Worm (Caenorhabditis elegans): ENCODE measurements around the gene cdkl-1.

The cdkl-1 gene

ce11 chrV:11076403-11076802 is 22.3 kb upstream of the cdkl-1 start:
- TF ChIP-seq lin-54 (GFP tag; optimal IDR thresholded peaks at IDR 0.05), result peak; percentile 77
- peak; percentile 66 for TF ChIP-seq tbp1 (GFP tag; optimal IDR thresholded peaks at IDR 0.05)
- no peak for TF ChIP-seq pha-4 (tag; optimal IDR thresholded peaks at IDR 0.05)
- TF ChIP-seq bed-2 (GFP tag; IDR thresholded peaks at IDR 0.05), result 0 out of 2 replicates have a peak, but pooled peaks have one; percentile 48
- TF ChIP-seq F39B2.1 (GFP tag; IDR thresholded peaks at IDR 0.05), result peak; percentile 87
- peak; percentile 38 for TF ChIP-seq snpc-1.3 (tag; optimal IDR thresholded peaks at IDR 0.05; ENCODE audit: insufficient read depth)
- peak; percentile 12 for TF ChIP-seq somi-1 (GFP tag; optimal IDR thresholded peaks at IDR 0.05)
- TF ChIP-seq let-526 (GFP tag; IDR thresholded peaks at IDR 0.05), result 0 out of 2 replicates have a peak, but pooled peaks have one; percentile 7
- TF ChIP-seq madf-8 (GFP tag; conservative IDR thresholded peaks at IDR 0.05), result peak; percentile 9; the same call in 1 of the 2 replicates
- 0 out of 2 replicates have a peak, but pooled peaks have one; percentile 62 for TF ChIP-seq Y79H2A.3 (GFP tag; conservative IDR thresholded peaks at IDR 0.05)
- TF ChIP-seq ceh-79 (tag; optimal IDR thresholded peaks at IDR 0.05), result no peak
- TF ChIP-seq hmg-1.2 (GFP tag; IDR thresholded peaks at IDR 0.05), result peak; percentile 34; the same call in 1 of the 2 replicates
- TF ChIP-seq efl-1 (GFP tag; optimal IDR thresholded peaks at IDR 0.05), result no peak
- no peak for TF ChIP-seq dpl-1 (GFP tag; optimal IDR thresholded peaks at IDR 0.05)
- TF ChIP-seq unc-130 (GFP tag; optimal IDR thresholded peaks at IDR 0.05), result peak; percentile 64
- TF ChIP-seq F57C9.4 (tag; optimal IDR thresholded peaks at IDR 0.05), result no peak
- TF ChIP-seq B0336.3 (GFP tag; IDR thresholded peaks at IDR 0.05), result peak; percentile 93
- TF ChIP-seq lsl-1 (GFP tag; optimal IDR thresholded peaks at IDR 0.05), result peak; percentile 48
- peak; percentile 87 for TF ChIP-seq attf-6 (GFP tag; IDR thresholded peaks at IDR 0.05)
- no peak for TF ChIP-seq lag-1 (GFP tag; IDR thresholded peaks at IDR 0.05)
- no peak for TF ChIP-seq ztf-6 (GFP tag; IDR thresholded peaks at IDR 0.05)
- 0 out of 2 replicates have a peak, but pooled peaks have one; percentile 32 for TF ChIP-seq nhr-120 (GFP tag; IDR thresholded peaks at IDR 0.05)
- no peak for TF ChIP-seq F55B11.4 (tag; optimal IDR thresholded peaks at IDR 0.05; ENCODE audit: borderline replicate concordance, insufficient read depth)
- peak; percentile 11; the same call in 1 of the 2 replicates for TF ChIP-seq ceh-91 (GFP tag; IDR thresholded peaks at IDR 0.05)
- peak; percentile 64 for TF ChIP-seq repo-1 (tag; optimal IDR thresholded peaks at IDR 0.05)
- TF ChIP-seq sptf-2 (GFP tag; optimal IDR thresholded peaks at IDR 0.05), result no peak
- TF ChIP-seq lin-35 (GFP tag; optimal IDR thresholded peaks at IDR 0.05), result peak in 1 of 3 experiments; percentile 81
- no peak for TF ChIP-seq ccch-3 (GFP tag; optimal IDR thresholded peaks at IDR 0.05)
- no peak for TF ChIP-seq hlh-12 (tag; optimal IDR thresholded peaks at IDR 0.05)
- TF ChIP-seq ceh-40 (GFP tag; IDR thresholded peaks at IDR 0.05), result 0 out of 2 replicates have a peak, but pooled peaks have one; percentile 32
- peak; percentile 66 for TF ChIP-seq chd-7 (tag; optimal IDR thresholded peaks at IDR 0.05)
- no peak for TF ChIP-seq B0261.1 (tag; optimal IDR thresholded peaks at IDR 0.05)
- peak; percentile 78; the same call in 1 of the 2 replicates for TF ChIP-seq nfya-2 (GFP tag; IDR thresholded peaks at IDR 0.05)
- TF ChIP-seq die-1 (tag; optimal IDR thresholded peaks at IDR 0.05), result peak; percentile 67
- TF ChIP-seq zim-3 (tag; optimal IDR thresholded peaks at IDR 0.05), result peak; percentile 47
- peak; percentile 73 for TF ChIP-seq T26A5.8 (tag; optimal IDR thresholded peaks at IDR 0.05)
- no peak for TF ChIP-seq egrh-3 (GFP tag; IDR thresholded peaks at IDR 0.05)
- peak; percentile 2 for TF ChIP-seq nhr-179 (tag; optimal IDR thresholded peaks at IDR 0.05)
- TF ChIP-seq him-1 (tag; optimal IDR thresholded peaks at IDR 0.05), result peak; percentile 67
- TF ChIP-seq aptf-2 (GFP tag; conservative IDR thresholded peaks at IDR 0.05), result no peak
- TF ChIP-seq hlh-26 (GFP tag; conservative IDR thresholded peaks at IDR 0.05), result no peak
- peak in 1 of 2 experiments; percentile 19 for TF ChIP-seq let-607 (tag; optimal IDR thresholded peaks at IDR 0.05)
- TF ChIP-seq K11D2.4 (GFP tag; IDR thresholded peaks at IDR 0.05), result 0 out of 2 replicates have a peak, but pooled peaks have one; percentile 20
- no peak for TF ChIP-seq F37B4.10 (GFP tag; IDR thresholded peaks at IDR 0.05)
- TF ChIP-seq Y53G8AR.9 (GFP tag; conservative IDR thresholded peaks at IDR 0.05), result peak; percentile 95
- peak; percentile 90 for TF ChIP-seq aptf-3 (GFP tag; IDR thresholded peaks at IDR 0.05)
- peak; percentile 68 for TF ChIP-seq ceh-27 (GFP tag; optimal IDR thresholded peaks at IDR 0.05)
- peak; percentile 85 for TF ChIP-seq hrde-1 (tag; optimal IDR thresholded peaks at IDR 0.05; ENCODE audit: borderline replicate concordance)
